Fruit fly (Drosophila melanogaster): ENCODE results near the gene Ugt36D1.
A peak's percentile ranks its signal among the peaks of the same experiment; 100 is the strongest.

The Ugt36D1 gene

dm6 chr2L:18852249-18852648 lies 28.9 kb downstream of the Ugt36D1 start:
- TF ChIP-seq pan (optimal IDR thresholded peaks at IDR 0.05) (no peak), Hr83 (GFP tag; optimal IDR thresholded peaks at IDR 0.05; ENCODE audit: poor library complexity, severe bottlenecking) (no peak), GATAd (GFP tag; optimal IDR thresholded peaks at IDR 0.05) (no peak), Vsx2 (GFP tag; optimal IDR thresholded peaks at IDR 0.05; ENCODE audit: partially characterized antibody) (no peak)

- TF ChIP-seq sv (GFP tag; optimal IDR thresholded peaks at IDR 0.05) (peak; percentile 93), h (GFP tag; optimal IDR thresholded peaks at IDR 0.05) (peak; percentile 98), woc (GFP tag; optimal IDR thresholded peaks at IDR 0.05) (peak; percentile 98), HLH106 (tag; optimal IDR thresholded peaks at IDR 0.05) (peak; percentile 98), Hr78 (GFP tag; optimal IDR thresholded peaks at IDR 0.05) (no peak), CrebA (GFP tag; optimal IDR thresholded peaks at IDR 0.05; ENCODE audit: borderline replicate concordance) (peak; percentile 91), br (GFP tag; optimal IDR thresholded peaks at IDR 0.05) (peak; percentile 98), Vsx2 (GFP tag; optimal IDR thresholded peaks at IDR 0.05; ENCODE audit: partially characterized antibody) (no peak), foxo (GFP tag; optimal IDR thresholded peaks at IDR 0.05) (peak; percentile 93 to 98), dsf (GFP tag; optimal IDR thresholded peaks at IDR 0.05; ENCODE audit: borderline replicate concordance) (peak; percentile 89), OdsH (GFP tag; optimal IDR thresholded peaks at IDR 0.05) (peak; percentile 95), lola (GFP tag; optimal IDR thresholded peaks at IDR 0.05) (no peak), CG32264 (GFP tag; optimal IDR thresholded peaks at IDR 0.05) (peak; percentile 90), Dif (GFP tag; optimal IDR thresholded peaks at IDR 0.05; ENCODE audit: partially characterized antibody) (no peak), dmrt93B (GFP tag; optimal IDR thresholded peaks at IDR 0.05) (peak; percentile 90), Sp1 (GFP tag; optimal IDR thresholded peaks at IDR 0.05) (peak; percentile 96), CG9705 (GFP tag; optimal IDR thresholded peaks at IDR 0.05) (peak; percentile 95), jim (GFP tag; optimal IDR thresholded peaks at IDR 0.05) (no peak), Mio (GFP tag; optimal IDR thresholded peaks at IDR 0.05) (peak; percentile 77), Myc (optimal IDR thresholded peaks at IDR 0.05) (no peak), usp (GFP tag; optimal IDR thresholded peaks at IDR 0.05) (no peak), pan (optimal IDR thresholded peaks at IDR 0.05) (peak; percentile 55), dl (GFP tag; optimal IDR thresholded peaks at IDR 0.05; ENCODE audit: insufficient read depth in 1 of 2, partially characterized antibody in 2 of 2) (no peak), Jra (GFP tag; optimal IDR thresholded peaks at IDR 0.05) (peak; percentile 86), ey (GFP tag; optimal IDR thresholded peaks at IDR 0.05) (peak; percentile 97), Hr83 (GFP tag; optimal IDR thresholded peaks at IDR 0.05; ENCODE audit: poor library complexity, severe bottlenecking) (peak; percentile 88), Rel (GFP tag; optimal IDR thresholded peaks at IDR 0.05) (peak; percentile 88), Rel (tag; optimal IDR thresholded peaks at IDR 0.05) (peak; percentile 90), sage (GFP tag; optimal IDR thresholded peaks at IDR 0.05) (peak; percentile 91), Hnf4 (GFP tag; optimal IDR thresholded peaks at IDR 0.05) (peak; percentile 96), psq (GFP tag; optimal IDR thresholded peaks at IDR 0.05) (peak; percentile 91), Dfd (GFP tag; optimal IDR thresholded peaks at IDR 0.05) (peak; percentile 49), N (GFP tag; optimal IDR thresholded peaks at IDR 0.05) (no peak), fru (GFP tag; optimal IDR thresholded peaks at IDR 0.05) (peak; percentile 96), brk (GFP tag; optimal IDR thresholded peaks at IDR 0.05) (no peak), GATAd (GFP tag; optimal IDR thresholded peaks at IDR 0.05) (peak; percentile 83), rgr (GFP tag; optimal IDR thresholded peaks at IDR 0.05) (peak; percentile 98)
Observed at dm6 chr2L:18857635-18858059, 34.3 kb downstream of the Ugt36D1 start.

- no peak for TF ChIP-seq dsf (GFP tag; optimal IDR thresholded peaks at IDR 0.05; ENCODE audit: borderline replicate concordance)
- TF ChIP-seq Dif (GFP tag; optimal IDR thresholded peaks at IDR 0.05; ENCODE audit: partially characterized antibody) = peak; percentile 43
- TF ChIP-seq Hnf4 (GFP tag; optimal IDR thresholded peaks at IDR 0.05) = peak; percentile 33
- peak; percentile 68 for TF ChIP-seq N (GFP tag; optimal IDR thresholded peaks at IDR 0.05)
- peak; percentile 8 for TF ChIP-seq Hr78 (GFP tag; optimal IDR thresholded peaks at IDR 0.05)
- peak; percentile 52 for TF ChIP-seq Myc (optimal IDR thresholded peaks at IDR 0.05)
Observed at dm6 chr2L:18858661-18859532, 35.5 kb downstream of the Ugt36D1 start, which contains the start of the genes CG10602 and mRpL13. Gene CG10602, minus strand, starts transcription at chr2L:18859248. Gene mRpL13, minus strand, starts transcription at chr2L:18859248.
